Worm (Caenorhabditis elegans) whole organism, L4/young adult: ENCODE results near the gene gcy-19.

Experiments
- W03F9.2 ChIP-seq: fragments of 150-350 bp; optimal IDR thresholded peaks from 2 replicates; lab custom pipeline; 2014; ENCODE audit warnings: missing biosample characterization, missing genetic modification characterization
- dao-5 ChIP-seq: sonication (generic microtip); optimal IDR thresholded peaks from 2 replicates; lab custom pipeline; 2016; ENCODE audit warnings: missing genotype, missing genetic modification characterization, moderate library complexity, missing compliant biosample characterization
- him-1 ChIP-seq: sonication (generic microtip); optimal IDR thresholded peaks from 2 replicates; lab custom pipeline; 2016; ENCODE audit warnings: missing genotype, missing genetic modification reagents, missing genetic modification characterization, missing compliant biosample characterization

DNA sequence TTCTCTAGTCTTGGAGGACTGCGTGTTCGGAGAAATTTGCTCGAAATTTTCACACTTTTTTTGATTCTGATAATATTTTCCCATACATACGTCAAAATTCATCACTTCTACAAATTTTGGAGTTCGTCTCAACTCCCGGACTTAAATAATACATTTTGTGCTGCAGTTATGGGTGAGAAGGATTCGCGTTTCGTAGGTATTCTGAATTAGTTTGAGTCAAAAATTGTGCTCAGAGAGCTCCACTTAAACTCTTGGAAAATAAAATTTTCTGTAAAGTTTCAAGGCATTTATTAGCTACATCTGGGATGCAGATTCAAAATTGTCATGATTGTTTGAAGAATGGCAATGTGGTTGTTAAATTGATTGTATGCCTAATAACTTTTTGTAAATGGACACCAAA lies 45.3 kb downstream of the gcy-19 start, which contains the start of gene ZC239.4:
- no peak for TF ChIP-seq him-1 (tag; lab: Kevin White, UChicago)
- no peak for TF ChIP-seq W03F9.2 (tag; lab: Kevin White, UChicago)
- no peak for TF ChIP-seq dao-5
